Worm (Caenorhabditis elegans) whole organism, late embryonic: ENCODE results near the gene K10H10.9.
A peak's percentile ranks its signal among the peaks of the same experiment; 100 is the strongest.

ENCODE experiments used
- C08G9.2 ChIP-seq: sonication (generic microtip); optimal IDR thresholded peaks from 2 replicates; lab custom pipeline; 2016; ENCODE audit warnings: mild to moderate bottlenecking, missing genetic modification characterization, moderate library complexity, missing compliant biosample characterization
- F13H6.1 ChIP-seq: sonication (generic microtip); optimal IDR thresholded peaks from 2 replicates; lab custom pipeline; 2016; ENCODE audit warnings: missing genetic modification characterization, missing compliant biosample characterization
- K02D7.2 ChIP-seq: sonication (generic microtip); optimal IDR thresholded peaks from 2 replicates; lab custom pipeline; 2017; ENCODE audit warnings: mild to moderate bottlenecking, missing genetic modification characterization, missing compliant biosample characterization
- K09A11.1 ChIP-seq: sonication (generic microtip); optimal IDR thresholded peaks from 2 replicates; lab custom pipeline; 2017; ENCODE audit warnings: antibody characterized with exemption, mild to moderate bottlenecking, missing genetic modification characterization, missing compliant biosample characterization; ENCODE audit not compliant: insufficient read depth
- T23F11.4 ChIP-seq: fragments of 200-800 bp; sonication (Bioruptor generic); optimal IDR thresholded peaks from 2 replicates; lab custom pipeline; 2018; ENCODE audit warnings: mild to moderate bottlenecking, missing genetic modification characterization, missing compliant biosample characterization
- Y22D7AL.16 ChIP-seq: sonication (generic microtip); optimal IDR thresholded peaks from 2 replicates; lab custom pipeline; 2016; ENCODE audit warnings: missing genetic modification characterization, missing compliant biosample characterization
- ama-1 ChIP-seq: fragments of 150-350 bp; optimal IDR thresholded peaks from 2 replicates; lab custom pipeline; 2014
- ceh-18 ChIP-seq: sonication (generic microtip); optimal IDR thresholded peaks from 2 replicates; lab custom pipeline; 2016; ENCODE audit warnings: missing genetic modification characterization, missing compliant biosample characterization
- ceh-19 ChIP-seq: fragments of 200-800 bp; sonication (Bioruptor generic); optimal IDR thresholded peaks from 2 replicates; lab custom pipeline; 2018; ENCODE audit warnings: mild to moderate bottlenecking, missing genetic modification characterization, missing compliant biosample characterization
- ceh-2 ChIP-seq: sonication (generic microtip); optimal IDR thresholded peaks from 2 replicates; lab custom pipeline; 2016; ENCODE audit warnings: missing genotype, missing genetic modification characterization, missing compliant biosample characterization
- ceh-22 ChIP-seq: sonication (generic microtip); optimal IDR thresholded peaks from 2 replicates; lab custom pipeline; 2017; ENCODE audit warnings: missing biosample characterization, missing genetic modification characterization
- ceh-31 ChIP-seq: sonication (generic microtip); optimal IDR thresholded peaks from 2 replicates; lab custom pipeline; 2016; ENCODE audit warnings: missing genetic modification characterization, missing compliant biosample characterization
- ceh-34 ChIP-seq: sonication (generic microtip); optimal IDR thresholded peaks from 2 replicates; lab custom pipeline; 2016; ENCODE audit warnings: mild to moderate bottlenecking, missing genetic modification characterization, missing compliant biosample characterization
- ceh-45 ChIP-seq: fragments of 200-800 bp; sonication (Bioruptor generic); IDR thresholded peaks from 2 replicates; pipeline ENCODE4 v1.3.6; 2022; ENCODE audit warnings: missing genetic modification reagents, missing genetic modification characterization, missing compliant biosample characterization
- ceh-48 ChIP-seq: sonication (generic microtip); optimal IDR thresholded peaks from 2 replicates; lab custom pipeline; 2016; ENCODE audit warnings: missing genetic modification characterization, inconsistent platforms, missing compliant biosample characterization
- dmd-4 ChIP-seq: sonication (generic microtip); optimal IDR thresholded peaks from 2 replicates; lab custom pipeline; 2016; ENCODE audit warnings: borderline replicate concordance, missing genetic modification characterization, missing compliant biosample characterization
- dve-1 ChIP-seq: sonication (generic microtip); optimal IDR thresholded peaks from 2 replicates; lab custom pipeline; 2017; ENCODE audit warnings: antibody characterized with exemption, mild to moderate bottlenecking, missing genetic modification characterization, missing compliant biosample characterization
- elt-2 ChIP-seq: sonication (generic microtip); optimal IDR thresholded peaks from 2 replicates; lab custom pipeline; 2016; ENCODE audit warnings: missing genetic modification reagents, missing genetic modification characterization, missing compliant biosample characterization
- ets-4 ChIP-seq: sonication (generic microtip); optimal IDR thresholded peaks from 2 replicates; lab custom pipeline; 2016; ENCODE audit warnings: missing genetic modification characterization, missing compliant biosample characterization
- eyg-1 ChIP-seq: sonication (generic microtip); optimal IDR thresholded peaks from 2 replicates; lab custom pipeline; 2016; ENCODE audit warnings: missing genotype, missing genetic modification characterization, missing compliant biosample characterization
- fax-1 ChIP-seq: sonication (generic microtip); optimal IDR thresholded peaks from 2 replicates; lab custom pipeline; 2016; ENCODE audit warnings: missing genotype, missing genetic modification characterization, missing compliant biosample characterization
- fkh-10 ChIP-seq: fragments of 150-350 bp; optimal IDR thresholded peaks from 2 replicates; lab custom pipeline; 2014; ENCODE audit warnings: missing biosample characterization, missing genetic modification reagents, missing genetic modification characterization
- fkh-6 ChIP-seq: sonication (generic microtip); optimal IDR thresholded peaks from 2 replicates; lab custom pipeline; 2016; ENCODE audit warnings: missing genetic modification characterization, missing compliant biosample characterization
- gmeb-2 ChIP-seq: sonication (generic microtip); optimal IDR thresholded peaks from 2 replicates; lab custom pipeline; 2016; ENCODE audit warnings: missing genetic modification characterization, inconsistent platforms, missing compliant biosample characterization
- hlh-15 ChIP-seq: sonication (generic microtip); optimal IDR thresholded peaks from 2 replicates; lab custom pipeline; 2016; ENCODE audit warnings: missing genetic modification characterization, missing compliant biosample characterization
- hlh-30 ChIP-seq: sonication (generic microtip); optimal IDR thresholded peaks from 2 replicates; lab custom pipeline; 2017; ENCODE audit warnings: antibody characterized with exemption, missing genetic modification characterization, missing compliant biosample characterization; ENCODE audit not compliant: insufficient read depth
- hlh-6 ChIP-seq: sonication (generic microtip); optimal IDR thresholded peaks from 2 replicates; lab custom pipeline; 2016; ENCODE audit warnings: missing genotype, missing genetic modification characterization, missing compliant biosample characterization
- hlh-8 ChIP-seq: sonication (generic microtip); optimal IDR thresholded peaks from 2 replicates; lab custom pipeline; 2016; ENCODE audit warnings: missing genotype, missing genetic modification characterization, missing compliant biosample characterization
- lim-6 ChIP-seq: sonication (generic microtip); optimal IDR thresholded peaks from 2 replicates; lab custom pipeline; 2016; ENCODE audit warnings: missing genetic modification characterization, missing compliant biosample characterization
- lin-11 ChIP-seq: fragments of 200-800 bp; sonication (Bioruptor generic); optimal IDR thresholded peaks from 2 replicates; lab custom pipeline; 2018; ENCODE audit warnings: mild to moderate bottlenecking, missing genetic modification characterization, missing compliant biosample characterization
- mec-3 ChIP-seq: sonication (generic microtip); optimal IDR thresholded peaks from 2 replicates; lab custom pipeline; 2016; ENCODE audit warnings: borderline replicate concordance, missing genetic modification characterization, missing compliant biosample characterization
- nfya-1 ChIP-seq: sonication (generic microtip); optimal IDR thresholded peaks from 2 replicates; lab custom pipeline; 2017; ENCODE audit warnings: missing genetic modification characterization, mild to moderate bottlenecking, missing compliant biosample characterization, antibody characterized with exemption, moderate library complexity
- nhr-232 ChIP-seq: sonication (generic microtip); optimal IDR thresholded peaks from 2 replicates; lab custom pipeline; 2016; ENCODE audit warnings: missing genetic modification characterization, missing compliant biosample characterization
- npax-4 ChIP-seq: sonication (generic microtip); optimal IDR thresholded peaks from 2 replicates; lab custom pipeline; 2016; ENCODE audit warnings: missing genetic modification characterization, missing compliant biosample characterization
- odd-2 ChIP-seq: sonication (generic microtip); optimal IDR thresholded peaks from 2 replicates; lab custom pipeline; 2017; ENCODE audit warnings: antibody characterized with exemption, mild to moderate bottlenecking, missing genetic modification characterization, missing compliant biosample characterization
- pat-9 ChIP-seq: fragments of 200-800 bp; sonication (Bioruptor generic); optimal IDR thresholded peaks from 2 replicates; lab custom pipeline; 2018; ENCODE audit warnings: mild to moderate bottlenecking, missing genetic modification characterization, moderate library complexity, missing compliant biosample characterization
- pha-2 ChIP-seq: sonication (generic microtip); optimal IDR thresholded peaks from 2 replicates; lab custom pipeline; 2017; ENCODE audit warnings: mild to moderate bottlenecking, missing genetic modification characterization, missing compliant biosample characterization
- pha-4 ChIP-seq: fragments of 150-350 bp; optimal IDR thresholded peaks from 2 replicates; lab custom pipeline; 2018; ENCODE audit warnings: missing biosample characterization, missing genetic modification reagents, missing genetic modification characterization
- ref-2 ChIP-seq: sonication (generic microtip); optimal IDR thresholded peaks from 2 replicates; lab custom pipeline; 2016; ENCODE audit warnings: missing genetic modification characterization, missing compliant biosample characterization
- sdc-2 ChIP-seq: sonication (generic microtip); optimal IDR thresholded peaks from 2 replicates; lab custom pipeline; 2016; ENCODE audit warnings: missing genotype, missing genetic modification characterization, missing compliant biosample characterization
- syd-9 ChIP-seq: sonication (generic microtip); optimal IDR thresholded peaks from 2 replicates; lab custom pipeline; 2016; ENCODE audit warnings: mild to moderate bottlenecking, missing genetic modification characterization, moderate library complexity, missing compliant biosample characterization
- tbx-7 ChIP-seq: sonication (generic microtip); optimal IDR thresholded peaks from 2 replicates; lab custom pipeline; 2016; ENCODE audit warnings: missing genotype, missing genetic modification characterization, missing compliant biosample characterization
- ttx-3 ChIP-seq: sonication (generic microtip); optimal IDR thresholded peaks from 2 replicates; lab custom pipeline; 2016; ENCODE audit warnings: missing genetic modification reagents, missing genetic modification characterization, missing compliant biosample characterization
- unc-42 ChIP-seq: sonication (generic microtip); optimal IDR thresholded peaks from 2 replicates; lab custom pipeline; 2016; ENCODE audit warnings: missing genotype, missing genetic modification characterization, missing compliant biosample characterization
- unc-55 ChIP-seq: sonication (generic microtip); optimal IDR thresholded peaks from 2 replicates; lab custom pipeline; 2017; ENCODE audit warnings: missing biosample characterization, missing genetic modification reagents, missing genetic modification characterization
- zip-5 ChIP-seq: sonication (generic microtip); optimal IDR thresholded peaks from 2 replicates; lab custom pipeline; 2016; ENCODE audit warnings: missing genetic modification characterization, missing compliant biosample characterization
- ztf-16 ChIP-seq: sonication (generic microtip); optimal IDR thresholded peaks from 2 replicates; lab custom pipeline; 2017; ENCODE audit warnings: missing genetic modification characterization, missing compliant biosample characterization

K10H10.9 gene

DNA sequence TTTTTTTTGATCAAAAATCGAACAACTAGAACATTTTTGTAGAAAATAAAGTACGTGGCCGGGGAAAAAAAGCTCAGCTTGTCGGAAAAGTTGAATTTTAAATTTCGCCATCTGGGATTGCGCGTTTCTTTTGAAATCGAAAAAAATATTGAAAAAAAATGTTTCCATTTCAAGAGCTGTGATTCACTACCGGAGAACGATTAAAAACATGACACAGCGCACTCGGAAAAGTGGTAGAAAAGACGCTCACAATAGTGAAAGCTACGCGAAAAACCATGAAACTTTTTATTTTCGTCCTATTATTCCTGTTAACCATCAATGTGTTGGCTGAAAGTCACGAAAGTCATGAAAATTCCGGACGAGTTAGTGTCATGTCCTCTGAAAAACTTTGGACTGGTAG, 22.8 kb upstream of the K10H10.9 start, which contains the start of the genes clec-147 and C04H5.7:
Gene clec-147, minus strand, starts transcription at position 101 of the 400 bp plus-strand sequence.
Gene C04H5.7, plus strand, starts transcription at position 219 of the 400 bp plus-strand sequence.
- TF ChIP-seq ama-1 (lab: Kevin White, UChicago) (no peak), dmd-4 (tag; lab: Kevin White, UChicago) (no peak), ceh-34 (tag; lab: Kevin White, UChicago) (no peak), npax-4 (tag; lab: Kevin White, UChicago) (no peak), nfya-1 (tag; lab: Kevin White, UChicago) (no peak), ceh-2 (no peak), mec-3 (tag; lab: Kevin White, UChicago) (no peak), hlh-6 (no peak), ceh-19 (GFP tag; lab: Kevin White, UChicago) (no peak), syd-9 (tag; lab: Kevin White, UChicago) (no peak), fkh-6 (no peak), Y22D7AL.16 (tag; lab: Kevin White, UChicago) (no peak), T23F11.4 (GFP tag; lab: Kevin White, UChicago) (no peak), dve-1 (tag; lab: Kevin White, UChicago) (no peak), hlh-15 (tag; lab: Kevin White, UChicago) (no peak), unc-42 (tag; lab: Kevin White, UChicago) (no peak), nhr-232 (tag; lab: Kevin White, UChicago) (no peak), K09A11.1 (no peak)

DNA sequence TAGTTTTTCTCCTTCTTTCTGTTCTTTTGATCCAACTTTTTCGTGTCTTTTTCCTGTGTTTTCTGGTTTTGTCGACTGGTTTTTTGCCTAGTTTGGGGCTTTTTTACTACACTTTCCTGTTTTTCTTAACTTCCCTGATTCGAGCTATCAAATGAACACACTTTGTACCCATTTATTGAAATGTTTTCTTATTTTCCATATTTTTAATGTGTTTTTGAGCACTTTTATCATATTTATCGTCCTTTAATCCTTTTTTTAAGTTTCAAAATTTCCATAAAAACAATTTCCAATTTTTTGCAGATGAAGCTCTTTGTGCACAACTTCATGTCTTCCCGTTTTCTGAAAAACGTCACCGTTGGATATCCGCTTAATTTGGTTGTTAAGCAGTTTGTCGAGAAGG, 19.1 kb upstream of the K10H10.9 start, which contains the start of gene C04H5.1:
Gene C04H5.1, plus strand, starts transcription at position 301 of the 400 bp plus-strand sequence.
- TF ChIP-seq gmeb-2 (tag; lab: Kevin White, UChicago), result no peak
- no peak for TF ChIP-seq F13H6.1 (tag; lab: Kevin White, UChicago)

DNA sequence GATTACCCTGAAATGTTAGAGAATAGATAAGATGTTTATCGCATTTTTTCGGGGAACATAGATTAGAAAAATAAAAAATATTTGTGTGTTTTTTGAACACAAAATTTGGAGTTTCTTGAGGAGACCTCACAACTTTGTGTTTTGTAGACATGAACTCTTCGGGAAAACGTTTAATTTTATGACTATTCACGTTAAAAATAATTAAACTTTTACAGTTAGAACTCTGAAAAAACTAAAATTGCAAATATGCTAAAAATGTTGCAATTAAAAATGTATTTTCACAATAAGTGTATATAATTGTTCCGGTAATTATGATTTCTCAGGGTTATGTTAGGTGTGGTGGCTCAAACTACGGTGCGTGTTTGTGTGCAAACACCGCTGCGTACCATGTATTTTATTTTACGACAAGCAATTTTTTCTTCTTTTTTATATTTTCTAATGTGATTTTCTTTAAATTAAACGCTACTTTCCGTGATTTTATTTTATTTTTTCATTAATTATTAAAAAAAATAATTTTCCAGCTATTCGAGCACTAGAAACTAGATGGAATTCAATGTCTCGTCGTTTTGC, 13.4 kb upstream of the K10H10.9 start, which contains the start of the genes F57C2.5 and spat-1:
Gene F57C2.5, minus strand, starts transcription at position 7 of the 570 bp plus-strand sequence.
Gene spat-1, plus strand, starts transcription at position 520 of the 570 bp plus-strand sequence.
- TF ChIP-seq ets-4 (tag; lab: Kevin White, UChicago) (peak; percentile 97), zip-5 (peak; percentile 96), sdc-2 (tag; lab: Kevin White, UChicago) (peak; percentile 21), fkh-10 (GFP tag; lab: Kevin White, UChicago) (no peak), ref-2 (tag; lab: Kevin White, UChicago) (peak; percentile 96), ztf-16 (tag; lab: Kevin White, UChicago) (peak; percentile 80), ceh-45 (GFP tag; lab: Robert Waterston, UW) (no peak), T23F11.4 (GFP tag; lab: Kevin White, UChicago) (no peak), fax-1 (tag; lab: Kevin White, UChicago) (peak; percentile 94), lim-6 (tag; lab: Kevin White, UChicago) (peak; percentile 93), hlh-30 (no peak), hlh-8 (tag; lab: Kevin White, UChicago) (peak; percentile 96), nfya-1 (tag; lab: Kevin White, UChicago) (peak; percentile 68), lin-11 (tag; lab: Kevin White, UChicago) (no peak), ceh-2 (peak; percentile 96), unc-42 (tag; lab: Kevin White, UChicago) (peak; percentile 86), eyg-1 (tag; lab: Kevin White, UChicago) (peak; percentile 8), elt-2 (tag; lab: Kevin White, UChicago) (peak; percentile 90), unc-55 (GFP tag; lab: Kevin White, UChicago) (no peak), ceh-19 (GFP tag; lab: Kevin White, UChicago) (peak; percentile 64), K02D7.2 (tag; lab: Kevin White, UChicago) (no peak), pat-9 (no peak), pha-4 (no peak), tbx-7 (tag; lab: Kevin White, UChicago) (peak; percentile 94), hlh-15 (tag; lab: Kevin White, UChicago) (peak; percentile 79), nhr-232 (tag; lab: Kevin White, UChicago) (no peak), C08G9.2 (tag; lab: Kevin White, UChicago) (peak; percentile 94), Y22D7AL.16 (tag; lab: Kevin White, UChicago) (no peak), pha-2 (peak; percentile 61), dve-1 (tag; lab: Kevin White, UChicago) (no peak), ceh-22 (tag; lab: Kevin White, UChicago) (no peak), ttx-3 (tag; lab: Kevin White, UChicago) (peak; percentile 49), ceh-48 (tag; lab: Kevin White, UChicago) (no peak), ceh-31 (tag; lab: Kevin White, UChicago) (peak; percentile 99), ceh-18 (tag; lab: Kevin White, UChicago) (peak; percentile 70), odd-2 (tag; lab: Kevin White, UChicago) (no peak)
